Fruit fly (Drosophila melanogaster): Measurements from ENCODE around the gene Tengl2.

Gene Tengl2

dm6 chr2L:2239284-2239683, at the start of gene Tengl2:
Tengl2 (minus strand) TSS chr2L:2239384.
- TF ChIP-seq h (optimal IDR thresholded peaks at IDR 0.05) (no peak), Myc (optimal IDR thresholded peaks at IDR 0.05) (no peak), ttk (optimal IDR thresholded peaks at IDR 0.05) (no peak), psq (optimal IDR thresholded peaks at IDR 0.05) (no peak), Sin3A (optimal IDR thresholded peaks at IDR 0.05) (no peak), insv (optimal IDR thresholded peaks at IDR 0.05) (no peak)

DNA sequence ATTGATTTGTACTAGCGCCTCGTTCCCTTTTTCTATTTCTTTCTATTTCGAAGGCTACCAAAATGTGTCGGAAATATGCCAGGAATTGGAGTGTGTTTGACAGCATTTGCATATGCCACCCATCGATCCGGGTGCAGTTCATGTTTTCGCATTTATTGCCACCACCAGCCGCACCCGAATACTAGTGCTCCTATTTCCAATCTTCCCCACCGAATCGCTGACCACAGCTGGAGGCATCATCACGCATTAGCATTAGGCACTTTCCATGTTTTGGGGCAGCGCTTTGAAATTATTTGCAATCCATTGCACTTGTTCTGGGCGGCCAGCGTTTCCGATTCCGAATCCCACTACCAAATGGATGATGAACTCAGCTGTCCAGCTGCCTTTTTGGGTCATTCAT, 48.6 kb upstream of the Tengl2 start, which contains the start of gene CG42658:
TSS of gene CG42658 (minus strand) at position 101 of the 400 bp plus-strand sequence.
- TF ChIP-seq psq (optimal IDR thresholded peaks at IDR 0.05) (no peak), h (optimal IDR thresholded peaks at IDR 0.05) (no peak), insv (optimal IDR thresholded peaks at IDR 0.05) (no peak), Sin3A (optimal IDR thresholded peaks at IDR 0.05) (no peak), Myc (optimal IDR thresholded peaks at IDR 0.05) (no peak), ttk (optimal IDR thresholded peaks at IDR 0.05) (no peak)

- TF ChIP-seq Sin3A (optimal IDR thresholded peaks at IDR 0.05), result no peak
- no peak for TF ChIP-seq ttk (optimal IDR thresholded peaks at IDR 0.05)
- TF ChIP-seq insv (optimal IDR thresholded peaks at IDR 0.05), result no peak
- no peak for TF ChIP-seq h (optimal IDR thresholded peaks at IDR 0.05)
- no peak for TF ChIP-seq Myc (optimal IDR thresholded peaks at IDR 0.05)
- TF ChIP-seq psq (optimal IDR thresholded peaks at IDR 0.05), result no peak
These were observed 47.6 kb upstream of the Tengl2 start, which contains the start of gene CG31681 for dm6 chr2L:2286773-2287172. CG31681 (minus strand) TSS chr2L:2286873.

dm6 chr2L:2284863-2285262, 45.7 kb upstream of the Tengl2 start, which contains the start of gene CG4271:
CG4271 (plus strand) TSS chr2L:2285163.
- TF ChIP-seq Myc (optimal IDR thresholded peaks at IDR 0.05), result no peak

- TF ChIP-seq h (optimal IDR thresholded peaks at IDR 0.05) (no peak), Sin3A (optimal IDR thresholded peaks at IDR 0.05) (no peak), Myc (optimal IDR thresholded peaks at IDR 0.05) (no peak), psq (optimal IDR thresholded peaks at IDR 0.05) (no peak), ttk (optimal IDR thresholded peaks at IDR 0.05) (no peak), insv (optimal IDR thresholded peaks at IDR 0.05) (no peak)
These were observed 29.9 kb upstream of the Tengl2 start, which contains the start of gene CG17242 for dm6 chr2L:2269040-2269439. CG17242 (minus strand) TSS chr2L:2269140.

DNA sequence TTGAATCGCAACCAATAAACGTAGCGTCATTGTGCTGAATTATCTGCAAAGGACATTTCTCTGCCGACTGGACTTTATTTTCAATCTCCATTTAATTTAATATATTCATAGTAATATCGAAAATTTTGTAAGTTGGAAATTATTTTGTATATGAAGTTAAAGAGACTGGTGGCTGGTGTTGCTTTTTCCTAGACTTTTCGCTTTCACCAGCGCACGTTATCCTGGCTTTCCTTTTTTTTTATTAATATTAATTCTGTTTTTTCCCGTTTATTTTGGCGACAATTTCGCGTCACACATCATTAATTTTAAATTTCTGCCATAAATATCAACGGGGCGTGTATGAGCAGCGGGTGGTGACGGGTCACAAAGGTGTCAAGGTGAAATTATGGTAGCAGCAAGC, 26.0 kb upstream of the Tengl2 start, which contains the start of gene CG34049:
TSS of gene CG34049 (minus strand) at position 101 of the 400 bp plus-strand sequence.
- TF ChIP-seq psq (optimal IDR thresholded peaks at IDR 0.05) (no peak), h (optimal IDR thresholded peaks at IDR 0.05) (no peak), Sin3A (optimal IDR thresholded peaks at IDR 0.05) (no peak), Myc (optimal IDR thresholded peaks at IDR 0.05) (no peak)

dm6 chr2L:2263142-2263541, 24.0 kb upstream of the Tengl2 start, which contains the start of gene CG4270:
CG4270 (plus strand) TSS chr2L:2263442.
- TF ChIP-seq Myc (optimal IDR thresholded peaks at IDR 0.05) (no peak), insv (optimal IDR thresholded peaks at IDR 0.05) (no peak), psq (optimal IDR thresholded peaks at IDR 0.05) (no peak), h (optimal IDR thresholded peaks at IDR 0.05) (no peak), Sin3A (optimal IDR thresholded peaks at IDR 0.05) (no peak), ttk (optimal IDR thresholded peaks at IDR 0.05) (no peak)

- TF ChIP-seq ttk (optimal IDR thresholded peaks at IDR 0.05), result no peak
- no peak for TF ChIP-seq Myc (optimal IDR thresholded peaks at IDR 0.05)
- no peak for TF ChIP-seq insv (optimal IDR thresholded peaks at IDR 0.05)
- no peak for TF ChIP-seq psq (optimal IDR thresholded peaks at IDR 0.05)
- TF ChIP-seq h (optimal IDR thresholded peaks at IDR 0.05), result no peak
- no peak for TF ChIP-seq Sin3A (optimal IDR thresholded peaks at IDR 0.05)
These were observed 15.8 kb upstream of the Tengl2 start, which contains the start of gene Send1 for dm6 chr2L:2254950-2255349. Send1 (minus strand) TSS chr2L:2255050.

DNA sequence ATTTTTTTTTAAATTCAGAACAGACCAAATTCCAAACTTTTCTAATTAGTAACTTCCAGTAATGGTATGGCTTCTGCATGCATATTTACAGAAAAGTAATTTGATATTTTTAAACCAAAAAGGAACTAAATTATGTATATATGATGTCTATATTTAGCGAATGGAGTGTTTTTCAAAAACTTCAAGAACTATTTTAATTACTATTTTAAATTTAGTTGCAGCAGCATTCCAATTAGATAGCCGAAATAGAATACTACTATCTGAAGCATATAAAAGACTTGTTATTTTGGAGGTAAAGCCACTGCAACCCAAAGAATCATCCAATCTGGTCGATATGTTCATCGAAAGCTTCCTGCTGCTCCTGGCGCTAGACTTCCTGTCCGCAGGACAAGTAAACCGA, 13.6 kb upstream of the Tengl2 start, which contains the start of gene CG17234:
TSS of gene CG17234 (plus strand) at position 301 of the 400 bp plus-strand sequence.
- TF ChIP-seq insv (optimal IDR thresholded peaks at IDR 0.05) (no peak), h (optimal IDR thresholded peaks at IDR 0.05) (no peak), psq (optimal IDR thresholded peaks at IDR 0.05) (no peak), ttk (optimal IDR thresholded peaks at IDR 0.05) (no peak), Sin3A (optimal IDR thresholded peaks at IDR 0.05) (no peak), Myc (optimal IDR thresholded peaks at IDR 0.05) (no peak)

DNA sequence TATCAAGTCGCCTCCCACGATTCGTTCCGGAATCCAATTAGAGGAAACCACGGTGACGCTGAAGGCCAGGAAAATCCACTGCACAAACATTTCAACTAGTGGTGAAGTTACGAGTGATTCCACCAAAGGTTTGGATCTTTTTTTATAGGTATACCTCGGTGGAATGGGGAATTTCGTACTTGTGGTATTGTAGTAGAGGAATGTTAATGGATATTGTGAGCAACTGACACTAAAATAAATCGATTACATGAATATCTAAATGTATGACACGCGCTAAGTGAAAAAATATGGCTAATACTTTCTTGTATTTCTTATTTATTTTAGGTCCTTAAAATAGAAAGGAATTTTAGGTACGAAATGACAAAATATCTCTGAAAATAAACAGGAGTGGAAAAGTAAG, 13.1 kb upstream of the Tengl2 start, which contains the start of gene CG17239:
TSS of gene CG17239 (minus strand) at position 101 of the 400 bp plus-strand sequence.
- no peak for TF ChIP-seq insv (optimal IDR thresholded peaks at IDR 0.05)
- no peak for TF ChIP-seq ttk (optimal IDR thresholded peaks at IDR 0.05)
- TF ChIP-seq Myc (optimal IDR thresholded peaks at IDR 0.05), result no peak
- TF ChIP-seq Sin3A (optimal IDR thresholded peaks at IDR 0.05), result no peak
- no peak for TF ChIP-seq psq (optimal IDR thresholded peaks at IDR 0.05)
- no peak for TF ChIP-seq h (optimal IDR thresholded peaks at IDR 0.05)

dm6 chr2L:2251175-2251574, 12.0 kb upstream of the Tengl2 start, which contains the start of gene Ser12:
Ser12 (minus strand) TSS chr2L:2251275.
- no peak for TF ChIP-seq insv (optimal IDR thresholded peaks at IDR 0.05)
- no peak for TF ChIP-seq Sin3A (optimal IDR thresholded peaks at IDR 0.05)
- no peak for TF ChIP-seq h (optimal IDR thresholded peaks at IDR 0.05)
- no peak for TF ChIP-seq Myc (optimal IDR thresholded peaks at IDR 0.05)
- no peak for TF ChIP-seq psq (optimal IDR thresholded peaks at IDR 0.05)
- no peak for TF ChIP-seq ttk (optimal IDR thresholded peaks at IDR 0.05)

DNA sequence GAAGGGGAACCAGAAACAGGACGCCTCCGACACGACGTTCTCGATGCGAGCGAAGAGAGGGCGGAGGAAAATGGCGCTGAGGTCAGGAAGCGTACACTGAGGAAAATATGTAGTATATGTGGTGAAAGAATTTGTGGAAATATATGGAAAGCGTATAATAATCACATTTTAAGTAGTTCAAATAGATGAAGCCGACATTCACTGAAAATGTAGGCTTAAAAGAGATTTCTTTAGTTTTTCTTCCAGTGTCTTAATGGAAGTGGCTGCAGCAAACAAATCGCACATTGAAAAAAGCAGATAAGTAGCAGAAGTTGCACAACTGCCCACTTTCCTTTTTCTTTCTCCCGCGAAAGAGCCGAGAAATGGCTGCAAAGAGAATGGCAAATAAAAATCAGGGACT, 10.4 kb upstream of the Tengl2 start:
- TF ChIP-seq psq (optimal IDR thresholded peaks at IDR 0.05), result no peak
- TF ChIP-seq ttk (optimal IDR thresholded peaks at IDR 0.05), result no peak
- TF ChIP-seq Myc (optimal IDR thresholded peaks at IDR 0.05), result no peak
- no peak for TF ChIP-seq insv (optimal IDR thresholded peaks at IDR 0.05)
- TF ChIP-seq h (optimal IDR thresholded peaks at IDR 0.05), result no peak
- TF ChIP-seq Sin3A (optimal IDR thresholded peaks at IDR 0.05), result no peak

DNA sequence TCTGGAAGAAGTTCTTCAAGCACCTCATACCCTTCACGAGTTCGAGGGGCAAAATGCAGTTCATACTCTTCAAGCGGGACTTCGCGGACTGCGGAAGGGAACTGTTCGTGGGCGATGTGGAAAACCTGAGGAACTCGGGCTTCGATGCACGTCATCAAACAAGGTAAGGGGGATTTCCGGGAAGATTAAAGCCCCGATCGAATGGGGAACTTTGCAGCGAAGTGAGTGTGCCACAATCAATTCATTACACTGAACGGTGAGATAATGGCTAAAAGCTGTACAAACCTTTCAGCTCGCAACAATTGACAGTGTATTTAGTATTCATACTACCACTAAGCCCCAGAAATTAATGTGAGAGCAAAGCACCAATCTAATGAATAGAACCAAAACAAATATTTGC, 3.6 kb upstream of the Tengl2 start:
- TF ChIP-seq Sin3A (optimal IDR thresholded peaks at IDR 0.05) (no peak), Myc (optimal IDR thresholded peaks at IDR 0.05) (no peak), psq (optimal IDR thresholded peaks at IDR 0.05) (no peak), insv (optimal IDR thresholded peaks at IDR 0.05) (no peak), ttk (optimal IDR thresholded peaks at IDR 0.05) (no peak), h (optimal IDR thresholded peaks at IDR 0.05) (no peak)

Data from Kc167 (cell line).